Worm (Caenorhabditis elegans) whole organism, L3 larva: Measurements from ENCODE around the gene Y75B8A.31.
A peak's percentile ranks its signal among the peaks of the same experiment; 100 is the strongest.

Source experiments
- ZK546.5 ChIP-seq: sonication (generic microtip); optimal IDR thresholded peaks from 2 replicates; lab custom pipeline; 2017; ENCODE audit warnings: missing biosample characterization, missing genetic modification characterization
- aly-2 ChIP-seq: fragments of 150-350 bp; optimal IDR thresholded peaks from 2 replicates; lab custom pipeline; 2014; ENCODE audit warnings: missing biosample characterization, missing genetic modification characterization
- ceh-16 ChIP-seq: sonication (generic microtip); optimal IDR thresholded peaks from 2 replicates; lab custom pipeline; 2017; ENCODE audit warnings: missing biosample characterization, missing genetic modification characterization
- ceh-28 ChIP-seq: fragments of 150-350 bp; optimal IDR thresholded peaks from 2 replicates; lab custom pipeline; 2014; ENCODE audit warnings: missing biosample characterization, missing genetic modification reagents, missing genetic modification characterization
- ceh-82 ChIP-seq: fragments of 150-350 bp; optimal IDR thresholded peaks from 2 replicates; lab custom pipeline; 2014; ENCODE audit warnings: missing biosample characterization, missing genetic modification characterization
- ceh-9 ChIP-seq: sonication (generic microtip); optimal IDR thresholded peaks from 2 replicates; lab custom pipeline; 2018; ENCODE audit warnings: missing biosample characterization, missing genetic modification characterization
- daf-12 ChIP-seq: fragments of 150-350 bp; optimal IDR thresholded peaks from 2 replicates; lab custom pipeline; 2014; ENCODE audit warnings: missing biosample characterization, missing genetic modification reagents, missing genetic modification characterization
- egl-5 ChIP-seq: fragments of 150-350 bp; optimal IDR thresholded peaks from 2 replicates; lab custom pipeline; 2017; ENCODE audit warnings: missing biosample characterization, missing genetic modification reagents, missing genetic modification characterization, inconsistent platforms
- elt-1 ChIP-seq: fragments of 150-350 bp; optimal IDR thresholded peaks from 2 replicates; lab custom pipeline; 2014; ENCODE audit warnings: missing biosample characterization, missing genetic modification characterization
- elt-2 ChIP-seq: sonication (generic microtip); optimal IDR thresholded peaks from 2 replicates; lab custom pipeline; 2016; ENCODE audit warnings: missing genetic modification reagents, mild to moderate bottlenecking, missing genetic modification characterization, missing compliant biosample characterization
- elt-3 ChIP-seq, 3 experiments: fragments of 150-350 bp in 1 of 3; sonication (generic microtip) in 2 of 3; optimal IDR thresholded peaks; 2 replicates in 2 of 3; 4 replicates in 1 of 3; lab custom pipeline; 2014 to 2017; ENCODE audit warnings: missing biosample characterization in 3 of 3, missing genetic modification characterization in 3 of 3
- eor-1 ChIP-seq, 2 experiments: fragments of 150-350 bp; optimal IDR thresholded peaks; 2 replicates each; lab custom pipeline; 2014 to 2018; ENCODE audit warnings: missing biosample characterization in 2 of 2, missing genetic modification characterization in 2 of 2
- fkh-10 ChIP-seq: sonication (generic microtip); optimal IDR thresholded peaks from 2 replicates; lab custom pipeline; 2017; ENCODE audit warnings: missing biosample characterization, missing genetic modification reagents, missing genetic modification characterization
- fos-1 ChIP-seq: fragments of 150-350 bp; optimal IDR thresholded peaks from 2 replicates; lab custom pipeline; 2014; ENCODE audit warnings: missing biosample characterization, missing genetic modification characterization
- hmg-11 ChIP-seq: sonication (generic microtip); optimal IDR thresholded peaks from 2 replicates; lab custom pipeline; 2016; ENCODE audit warnings: missing genetic modification characterization, missing compliant biosample characterization
- jun-1 ChIP-seq: fragments of 150-350 bp; optimal IDR thresholded peaks from 2 replicates; lab custom pipeline; 2014; ENCODE audit warnings: missing biosample characterization, missing genetic modification reagents, missing genetic modification characterization
- lin-15B ChIP-seq: fragments of 150-350 bp; optimal IDR thresholded peaks from 2 replicates; lab custom pipeline; 2014; ENCODE audit warnings: missing biosample characterization, missing genetic modification characterization
- mdl-1 ChIP-seq: fragments of 150-350 bp; optimal IDR thresholded peaks from 2 replicates; lab custom pipeline; 2014; ENCODE audit warnings: missing biosample characterization, missing genetic modification characterization
- mml-1 ChIP-seq: fragments of 150-350 bp; sonication (generic microtip); optimal IDR thresholded peaks from 3 replicates; lab custom pipeline; 2014; ENCODE audit warnings: missing biosample characterization, missing genetic modification characterization
- nhr-11 ChIP-seq: fragments of 150-350 bp; optimal IDR thresholded peaks from 2 replicates; lab custom pipeline; 2014; ENCODE audit warnings: missing biosample characterization, missing genetic modification characterization
- nhr-12 ChIP-seq: fragments of 150-350 bp; optimal IDR thresholded peaks from 2 replicates; lab custom pipeline; 2014; ENCODE audit warnings: missing biosample characterization, missing genetic modification characterization
- nhr-23 ChIP-seq: fragments of 150-350 bp; optimal IDR thresholded peaks from 2 replicates; lab custom pipeline; 2014; ENCODE audit warnings: missing biosample characterization, missing genetic modification reagents, missing genetic modification characterization
- nhr-25 ChIP-seq: sonication (generic microtip); optimal IDR thresholded peaks from 2 replicates; lab custom pipeline; 2017; ENCODE audit warnings: missing biosample characterization, missing genetic modification characterization
- nhr-28 ChIP-seq: fragments of 150-350 bp; optimal IDR thresholded peaks from 2 replicates; lab custom pipeline; 2014; ENCODE audit warnings: missing biosample characterization, missing genetic modification characterization
- nhr-43 ChIP-seq: sonication (generic microtip); optimal IDR thresholded peaks from 2 replicates; lab custom pipeline; 2016; ENCODE audit warnings: mild to moderate bottlenecking, missing genetic modification characterization, missing compliant biosample characterization; ENCODE audit not compliant: poor library complexity, severe bottlenecking
- nhr-67 ChIP-seq: fragments of 150-350 bp; optimal IDR thresholded peaks from 2 replicates; lab custom pipeline; 2014; ENCODE audit warnings: missing biosample characterization, missing genetic modification characterization
- nhr-77 ChIP-seq: fragments of 150-350 bp; optimal IDR thresholded peaks from 2 replicates; lab custom pipeline; 2014; ENCODE audit warnings: missing biosample characterization, missing genetic modification characterization
- pha-4 ChIP-seq: fragments of 150-350 bp; optimal IDR thresholded peaks from 2 replicates; lab custom pipeline; 2014; ENCODE audit warnings: missing biosample characterization, missing genetic modification reagents, missing genetic modification characterization
- pqm-1 ChIP-seq: fragments of 150-350 bp; optimal IDR thresholded peaks from 2 replicates; lab custom pipeline; 2017; ENCODE audit warnings: missing biosample characterization, missing genetic modification characterization, inconsistent platforms
- skn-1 ChIP-seq: fragments of 150-350 bp; optimal IDR thresholded peaks from 2 replicates; lab custom pipeline; 2014; ENCODE audit warnings: missing biosample characterization, missing genetic modification characterization
- unc-39 ChIP-seq: sonication (generic microtip); optimal IDR thresholded peaks from 4 replicates; lab custom pipeline; 2017; ENCODE audit warnings: missing biosample characterization, missing genetic modification characterization
- unc-62 ChIP-seq: fragments of 150-350 bp; sonication (generic microtip); optimal IDR thresholded peaks from 4 replicates; lab custom pipeline; 2014; ENCODE audit warnings: missing biosample characterization, missing genetic modification reagents, missing genetic modification characterization
- ztf-11 ChIP-seq: fragments of 150-350 bp; optimal IDR thresholded peaks from 2 replicates; lab custom pipeline; 2014; ENCODE audit warnings: missing biosample characterization, missing genetic modification characterization
- ztf-4 ChIP-seq: fragments of 150-350 bp; optimal IDR thresholded peaks from 2 replicates; lab custom pipeline; 2014; ENCODE audit warnings: missing biosample characterization, missing genetic modification characterization

Gene Y75B8A.31

ce11 chrIII:12303084-12303483 is 48.4 kb upstream of the Y75B8A.31 start, which contains the start of gene mrp-8:
Gene mrp-8 (minus strand): TSS chrIII:12303184.
- TF ChIP-seq egl-5 (tag; lab: Kevin White, UChicago) (no peak), hmg-11 (tag; lab: Kevin White, UChicago) (no peak), jun-1 (no peak), ceh-28 (tag; lab: Kevin White, UChicago) (no peak), elt-2 (tag; lab: Kevin White, UChicago) (no peak), ztf-4 (tag; lab: Kevin White, UChicago) (no peak), mdl-1 (tag; lab: Kevin White, UChicago) (no peak), nhr-23 (no peak), unc-39 (no peak), unc-62 (GFP tag; lab: Kevin White, UChicago) (no peak)
- TF ChIP-seq, all 47 proteins: peak for 0

- no peak for TF ChIP-seq fkh-10 (GFP tag; lab: Kevin White, UChicago)
- peak; percentile 66 for TF ChIP-seq pha-4 (tag; lab: Kevin White, UChicago)
Measured at ce11 chrIII:12304805-12305377, 46.6 kb upstream of the Y75B8A.31 start.

- TF ChIP-seq lin-15B (tag; lab: Kevin White, UChicago) = no peak
- peak; percentile 55 for TF ChIP-seq elt-2 (tag; lab: Kevin White, UChicago)
Measured at ce11 chrIII:12307475-12307874, 44.0 kb upstream of the Y75B8A.31 start, which contains the start of gene pqn-92. Gene pqn-92 (plus strand): TSS chrIII:12307781.

- no peak for TF ChIP-seq eor-1 (tag; optimal IDR thresholded peaks at IDR 0.05; lab: Kevin White, UChicago)
- TF ChIP-seq mml-1 = no peak
- TF ChIP-seq egl-5 (tag; lab: Kevin White, UChicago) = no peak
- no peak for TF ChIP-seq nhr-25 (tag; lab: Kevin White, UChicago)
- no peak for TF ChIP-seq nhr-11 (tag; lab: Kevin White, UChicago)
- TF ChIP-seq ZK546.5 (tag; lab: Kevin White, UChicago) = no peak
- no peak for TF ChIP-seq ceh-16
- no peak for TF ChIP-seq skn-1
- no peak for TF ChIP-seq ztf-4 (tag; lab: Kevin White, UChicago)
- TF ChIP-seq nhr-77 = no peak
- TF ChIP-seq daf-12 = no peak
- no peak for TF ChIP-seq ceh-9 (tag; lab: Kevin White, UChicago)
Measured at ce11 chrIII:12312886-12313285, 38.6 kb upstream of the Y75B8A.31 start, which contains the start of gene Y75B8A.39. Gene Y75B8A.39 (plus strand): TSS chrIII:12313186.

ce11 chrIII:12315179-12315578 is 36.3 kb upstream of the Y75B8A.31 start, which contains the start of gene Y75B8A.37:
Gene Y75B8A.37 (plus strand): TSS chrIII:12315479.
- TF ChIP-seq nhr-43 (no peak), ceh-82 (tag; lab: Kevin White, UChicago) (no peak), fkh-10 (GFP tag; lab: Kevin White, UChicago) (no peak), aly-2 (tag; lab: Kevin White, UChicago) (no peak), lin-15B (tag; lab: Kevin White, UChicago) (no peak), unc-39 (no peak), ZK546.5 (tag; lab: Kevin White, UChicago) (no peak), nhr-12 (tag; lab: Kevin White, UChicago) (no peak), nhr-67 (tag; lab: Kevin White, UChicago) (no peak), fos-1 (tag; lab: Kevin White, UChicago) (no peak), nhr-25 (tag; lab: Kevin White, UChicago) (no peak), ceh-28 (tag; lab: Kevin White, UChicago) (no peak), ztf-11 (tag; lab: Kevin White, UChicago) (no peak), mml-1 (no peak), skn-1 (no peak), elt-2 (tag; lab: Kevin White, UChicago) (no peak), unc-62 (GFP tag; lab: Kevin White, UChicago) (no peak), nhr-28 (no peak)

- TF ChIP-seq pha-4 (tag; lab: Kevin White, UChicago) (peak; percentile 11), nhr-23 (no peak), ZK546.5 (tag; lab: Kevin White, UChicago) (no peak), egl-5 (tag; lab: Kevin White, UChicago) (no peak), elt-2 (tag; lab: Kevin White, UChicago) (peak; percentile 91), elt-1 (tag; lab: Kevin White, UChicago) (no peak), mml-1 (no peak), fos-1 (tag; lab: Kevin White, UChicago) (no peak), elt-3 (tag; optimal IDR thresholded peaks at IDR 0.05; lab: Kevin White, UChicago) (no peak), jun-1 (peak; percentile 83), hmg-11 (tag; lab: Kevin White, UChicago) (no peak), unc-39 (no peak), pqm-1 (tag; lab: Kevin White, UChicago) (peak; percentile 88)
Measured at ce11 chrIII:12317492-12317891, 34.0 kb upstream of the Y75B8A.31 start.
